Fruit fly (Drosophila melanogaster): ENCODE measurements around the gene kuk.

DNA sequence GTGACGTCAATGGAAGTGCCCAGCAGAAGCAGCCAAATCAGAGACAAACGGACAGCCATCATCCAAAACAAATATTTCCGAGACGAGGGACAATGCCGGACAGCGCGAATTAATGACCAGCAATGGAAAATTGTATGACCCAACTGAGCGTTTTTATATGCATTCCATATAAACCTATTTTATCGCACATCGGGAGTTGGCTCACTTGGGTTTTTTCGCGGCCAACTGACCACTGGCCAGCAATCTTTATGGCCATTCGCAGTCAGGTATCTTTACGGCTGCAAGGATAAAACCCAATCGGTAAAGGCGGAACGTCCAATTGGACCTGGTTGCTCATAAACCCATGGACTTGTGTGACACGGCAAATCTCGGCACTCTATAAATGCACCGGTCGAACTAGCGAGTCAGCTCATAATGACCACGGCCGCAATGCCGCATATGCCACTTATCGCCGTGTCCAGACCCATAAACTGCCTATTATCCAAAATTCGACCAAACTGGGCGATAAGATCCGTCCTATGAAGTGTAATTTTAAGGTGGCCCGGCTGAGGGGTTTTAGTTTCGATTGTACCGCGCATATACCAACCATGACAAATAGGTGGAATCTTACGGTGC is 52.2 kb downstream of the kuk start, which contains the start of the genes CG4053 and CG31266:
- TF ChIP-seq pb (GFP tag; optimal IDR thresholded peaks at IDR 0.05), result no peak
- no peak for TF ChIP-seq Ravus (GFP tag; IDR thresholded peaks at IDR 0.05)
- no peak for TF ChIP-seq CG5953 (GFP tag; IDR thresholded peaks at IDR 0.05)
- TF ChIP-seq CG11560 (tag; IDR thresholded peaks at IDR 0.05), result no peak
- no peak for TF ChIP-seq CoRest (tag; optimal IDR thresholded peaks at IDR 0.05)
- TF ChIP-seq CG10959 (GFP tag; IDR thresholded peaks at IDR 0.05), result no peak

Measured in whole organism, embryonic.